Worm (Caenorhabditis elegans) whole organism, L1 larva: ENCODE measurements around the gene hgrs-1.

Source experiments
- C34B4.2 ChIP-seq: sonication (generic microtip); optimal IDR thresholded peaks from 2 replicates; lab custom pipeline; 2017; ENCODE audit warnings: mild to moderate bottlenecking, missing genetic modification characterization, missing compliant biosample characterization
- F16B12.6 ChIP-seq: fragments of 150-350 bp; optimal IDR thresholded peaks from 2 replicates; lab custom pipeline; 2014; ENCODE audit warnings: missing biosample characterization, missing genetic modification characterization
- blmp-1 ChIP-seq: fragments of 150-350 bp; optimal IDR thresholded peaks from 2 replicates; lab custom pipeline; 2014; ENCODE audit warnings: missing biosample characterization, missing genetic modification characterization
- ceh-63 ChIP-seq: fragments of 200-800 bp; sonication (Bioruptor generic); optimal IDR thresholded peaks from 2 replicates; lab custom pipeline; 2018; ENCODE audit warnings: mild to moderate bottlenecking, missing genetic modification characterization, missing compliant biosample characterization
- ceh-88 ChIP-seq: fragments of 200-800 bp; sonication (Bioruptor generic); IDR thresholded peaks from 2 replicates; pipeline ENCODE4 v1.3.6; 2022; ENCODE audit warnings: missing genetic modification characterization, missing compliant biosample characterization
- dpl-1 ChIP-seq, 3 experiments: fragments of 150-350 bp in 2 of 3; sonication (generic microtip) in 1 of 3; optimal IDR thresholded peaks; 2 replicates each; lab custom pipeline; 2014 to 2017; ENCODE audit warnings: missing biosample characterization in 3 of 3, missing genetic modification characterization in 3 of 3, missing genetic modification reagents in 3 of 3
- dsc-1 ChIP-seq: sonication (generic microtip); optimal IDR thresholded peaks from 2 replicates; lab custom pipeline; 2016; ENCODE audit warnings: mild to moderate bottlenecking, missing genetic modification characterization, missing compliant biosample characterization
- efl-3 ChIP-seq: fragments of 200-800 bp; sonication (Bioruptor generic); optimal IDR thresholded peaks from 2 replicates; lab custom pipeline; 2018; ENCODE audit warnings: mild to moderate bottlenecking, missing genetic modification characterization, missing compliant biosample characterization
- elt-2 ChIP-seq: sonication (generic microtip); optimal IDR thresholded peaks from 2 replicates; lab custom pipeline; 2016; ENCODE audit warnings: missing genetic modification characterization, mild to moderate bottlenecking, inconsistent platforms, missing compliant biosample characterization, missing genetic modification reagents
- ets-5 ChIP-seq: fragments of 200-800 bp; sonication (Bioruptor generic); IDR thresholded peaks from 2 replicates; pipeline ENCODE4 v1.3.6; 2022; ENCODE audit warnings: missing genetic modification characterization, missing compliant biosample characterization
- fkh-4 ChIP-seq: sonication (generic microtip); optimal IDR thresholded peaks from 2 replicates; lab custom pipeline; 2016; ENCODE audit warnings: missing compliant biosample characterization, missing genetic modification characterization, borderline replicate concordance
- grh-1 ChIP-seq: fragments of 200-800 bp; sonication (Bioruptor generic); IDR thresholded peaks from 2 replicates; pipeline ENCODE4 v1.3.6; 2022; ENCODE audit warnings: missing genetic modification reagents, missing genetic modification characterization, missing compliant biosample characterization
- hlh-17 ChIP-seq: fragments of 200-800 bp; sonication (Bioruptor generic); optimal IDR thresholded peaks from 2 replicates; lab custom pipeline; 2018; ENCODE audit warnings: missing genetic modification characterization, mild to moderate bottlenecking, missing compliant biosample characterization, moderate library complexity, borderline replicate concordance
- hlh-4 ChIP-seq: sonication (generic microtip); optimal IDR thresholded peaks from 2 replicates; lab custom pipeline; 2016; ENCODE audit warnings: mild to moderate bottlenecking, missing genetic modification characterization, missing compliant biosample characterization
- hpl-2 ChIP-seq: fragments of 150-350 bp; optimal IDR thresholded peaks from 2 replicates; lab custom pipeline; 2014; ENCODE audit warnings: missing biosample characterization, missing genetic modification reagents, missing genetic modification characterization
- lin-14 ChIP-seq: fragments of 200-800 bp; sonication (Bioruptor generic); optimal IDR thresholded peaks from 2 replicates; lab custom pipeline; 2018; ENCODE audit warnings: mild to moderate bottlenecking, missing genetic modification characterization, moderate library complexity, missing compliant biosample characterization
- lin-35 ChIP-seq, 2 experiments: fragments of 150-350 bp; optimal IDR thresholded peaks; 2 replicates each; lab custom pipeline; 2014; ENCODE audit warnings: missing biosample characterization in 2 of 2, missing genetic modification characterization in 2 of 2, missing genetic modification reagents in 2 of 2
- lin-39 ChIP-seq: fragments of 150-350 bp; optimal IDR thresholded peaks from 2 replicates; lab custom pipeline; 2014; ENCODE audit warnings: missing biosample characterization, missing genetic modification reagents, missing genetic modification characterization
- lir-3 ChIP-seq: sonication (generic microtip); optimal IDR thresholded peaks from 2 replicates; lab custom pipeline; 2016; ENCODE audit warnings: mild to moderate bottlenecking, missing genetic modification characterization, moderate library complexity, missing compliant biosample characterization; ENCODE audit not compliant: poor library complexity
- lsy-2 ChIP-seq, 2 experiments: fragments of 150-350 bp; optimal IDR thresholded peaks; 2 replicates each; lab custom pipeline; 2014; ENCODE audit warnings: missing biosample characterization in 2 of 2, missing genetic modification characterization in 2 of 2
- mab-9 ChIP-seq: fragments of 200-800 bp; sonication (Bioruptor generic); IDR thresholded peaks from 2 replicates; pipeline ENCODE4 v1.3.6; 2022; ENCODE audit warnings: missing genetic modification reagents, missing genetic modification characterization, missing compliant biosample characterization
- mdl-1 ChIP-seq, 2 experiments: fragments of 150-350 bp; optimal IDR thresholded peaks; 2 replicates each; lab custom pipeline; 2014 to 2017; ENCODE audit warnings: missing biosample characterization in 2 of 2, missing genetic modification characterization in 2 of 2, inconsistent platforms in 1 of 2
- mef-2 ChIP-seq: fragments of 150-350 bp; optimal IDR thresholded peaks from 2 replicates; lab custom pipeline; 2014; ENCODE audit warnings: missing biosample characterization, missing genetic modification characterization
- nhr-11 ChIP-seq: fragments of 150-350 bp; optimal IDR thresholded peaks from 2 replicates; lab custom pipeline; 2014; ENCODE audit warnings: missing biosample characterization, missing genetic modification characterization
- nhr-12 ChIP-seq: sonication (generic microtip); optimal IDR thresholded peaks from 2 replicates; lab custom pipeline; 2017; ENCODE audit warnings: missing biosample characterization, missing genetic modification characterization
- nhr-20 ChIP-seq: sonication (generic microtip); optimal IDR thresholded peaks from 2 replicates; lab custom pipeline; 2016; ENCODE audit warnings: mild to moderate bottlenecking, missing genetic modification characterization, missing compliant biosample characterization
- nhr-237 ChIP-seq: fragments of 150-350 bp; optimal IDR thresholded peaks from 2 replicates; lab custom pipeline; 2014; ENCODE audit warnings: missing biosample characterization, missing genetic modification characterization
- nhr-28 ChIP-seq: fragments of 150-350 bp; optimal IDR thresholded peaks from 2 replicates; lab custom pipeline; 2014; ENCODE audit warnings: missing biosample characterization, missing genetic modification characterization
- nhr-47 ChIP-seq: sonication (generic microtip); optimal IDR thresholded peaks from 2 replicates; lab custom pipeline; 2016; ENCODE audit warnings: mild to moderate bottlenecking, missing genetic modification characterization, moderate library complexity, missing compliant biosample characterization
- nhr-71 ChIP-seq: sonication (generic microtip); optimal IDR thresholded peaks from 2 replicates; lab custom pipeline; 2016; ENCODE audit warnings: mild to moderate bottlenecking, missing genetic modification characterization, moderate library complexity, missing compliant biosample characterization
- nhr-77 ChIP-seq: fragments of 150-350 bp; optimal IDR thresholded peaks from 2 replicates; lab custom pipeline; 2014; ENCODE audit warnings: missing biosample characterization, missing genetic modification characterization
- nhr-90 ChIP-seq: sonication (generic microtip); optimal IDR thresholded peaks from 2 replicates; lab custom pipeline; 2016; ENCODE audit warnings: mild to moderate bottlenecking, missing genetic modification characterization, missing compliant biosample characterization; ENCODE audit not compliant: poor library complexity
- pax-3 ChIP-seq: fragments of 200-800 bp; sonication (Bioruptor generic); optimal IDR thresholded peaks from 2 replicates; lab custom pipeline; 2018; ENCODE audit warnings: mild to moderate bottlenecking, missing genetic modification characterization, moderate library complexity, missing compliant biosample characterization
- pqm-1 ChIP-seq: sonication (generic microtip); optimal IDR thresholded peaks from 3 replicates; lab custom pipeline; 2017; ENCODE audit warnings: missing biosample characterization, missing genetic modification characterization
- rnt-1 ChIP-seq: sonication (generic microtip); optimal IDR thresholded peaks from 2 replicates; lab custom pipeline; 2016; ENCODE audit warnings: mild to moderate bottlenecking, missing genetic modification characterization, moderate library complexity, missing compliant biosample characterization
- snu-23 ChIP-seq: sonication (generic microtip); optimal IDR thresholded peaks from 2 replicates; lab custom pipeline; 2016; ENCODE audit warnings: missing genetic modification characterization, missing compliant biosample characterization
- sox-4 ChIP-seq: sonication (generic microtip); optimal IDR thresholded peaks from 2 replicates; lab custom pipeline; 2016; ENCODE audit warnings: missing genetic modification characterization, missing compliant biosample characterization
- sptf-1 ChIP-seq: fragments of 150-350 bp; optimal IDR thresholded peaks from 2 replicates; lab custom pipeline; 2014; ENCODE audit warnings: missing biosample characterization, missing genetic modification characterization
- unc-130 ChIP-seq: fragments of 150-350 bp; optimal IDR thresholded peaks from 2 replicates; lab custom pipeline; 2017; ENCODE audit warnings: missing biosample characterization, missing genetic modification characterization, inconsistent platforms
- zag-1 ChIP-seq: fragments of 150-350 bp; optimal IDR thresholded peaks from 2 replicates; lab custom pipeline; 2014; ENCODE audit warnings: missing biosample characterization, missing genetic modification characterization
- zip-4 ChIP-seq: fragments of 200-800 bp; sonication (Bioruptor generic); optimal IDR thresholded peaks from 2 replicates; lab custom pipeline; 2018; ENCODE audit warnings: mild to moderate bottlenecking, missing genetic modification characterization, moderate library complexity, missing compliant biosample characterization

The hgrs-1 gene

ce11 chrIV:8211747-8212146 is 5.9 kb upstream of the hgrs-1 start, which contains the start of gene C07G1.7:
Gene C07G1.7, minus strand, starts transcription at chrIV:8211847.
- no peak for TF ChIP-seq snu-23
- TF ChIP-seq nhr-237 (tag; lab: Kevin White, UChicago), result no peak
- no peak for TF ChIP-seq C34B4.2 (tag; lab: Kevin White, UChicago)
- TF ChIP-seq lir-3 (tag; lab: Kevin White, UChicago), result no peak
- TF ChIP-seq rnt-1 (tag; lab: Kevin White, UChicago), result no peak
- TF ChIP-seq nhr-28, result no peak
- TF ChIP-seq nhr-77 (tag; lab: Kevin White, UChicago), result no peak
- TF ChIP-seq F16B12.6 (tag; lab: Kevin White, UChicago), result no peak
- TF ChIP-seq dsc-1, result no peak
- no peak for TF ChIP-seq nhr-47 (tag; lab: Kevin White, UChicago)
- no peak for TF ChIP-seq hlh-4 (tag; lab: Kevin White, UChicago)
- TF ChIP-seq sptf-1 (tag; lab: Kevin White, UChicago), result no peak
- no peak for TF ChIP-seq pqm-1
- no peak for TF ChIP-seq ets-5 (GFP tag; lab: Robert Waterston, UW)
- TF ChIP-seq nhr-12 (tag; lab: Kevin White, UChicago), result no peak
- TF ChIP-seq grh-1 (GFP tag; lab: Robert Waterston, UW), result no peak
- TF ChIP-seq efl-3 (GFP tag; lab: Kevin White, UChicago), result no peak

DNA sequence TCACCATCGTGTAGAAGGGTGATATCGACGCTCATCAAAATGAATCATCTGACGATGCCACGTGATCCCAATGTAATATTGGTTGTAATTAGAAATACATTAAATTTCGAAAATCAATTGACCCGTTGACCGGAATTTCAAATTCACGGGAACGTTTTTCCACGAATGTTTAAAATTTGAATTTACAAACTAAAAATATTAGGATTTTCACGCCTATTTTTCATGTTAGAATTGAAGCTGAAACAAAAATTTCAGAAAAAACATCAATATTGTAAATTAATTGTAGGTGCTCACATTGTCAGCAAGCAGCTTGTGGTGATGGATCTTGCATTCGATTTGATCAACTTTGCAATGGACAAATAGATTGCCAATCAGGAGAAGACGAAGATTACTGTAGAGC is 4.5 kb upstream of the hgrs-1 start, which contains the start of gene C07G1.6:
C07G1.6 (minus strand) TSS at position 101 of the 400 bp plus-strand sequence.
- no peak for TF ChIP-seq nhr-11 (tag; lab: Kevin White, UChicago)
- TF ChIP-seq mef-2 (tag; lab: Kevin White, UChicago), result no peak
- no peak for TF ChIP-seq lin-14 (GFP tag; lab: Kevin White, UChicago)
- no peak for TF ChIP-seq lsy-2 (tag; optimal IDR thresholded peaks at IDR 0.05; lab: Kevin White, UChicago)
- no peak for TF ChIP-seq nhr-90 (tag; lab: Kevin White, UChicago)
- TF ChIP-seq unc-130, result no peak
- no peak for TF ChIP-seq fkh-4
- no peak for TF ChIP-seq hlh-17
- no peak for TF ChIP-seq mdl-1 (tag; optimal IDR thresholded peaks at IDR 0.05; lab: Kevin White, UChicago)
- TF ChIP-seq ceh-63 (GFP tag; lab: Kevin White, UChicago), result no peak
- TF ChIP-seq sox-4 (tag; lab: Kevin White, UChicago), result no peak
- no peak for TF ChIP-seq lin-35 (GFP tag; optimal IDR thresholded peaks at IDR 0.05; lab: Kevin White, UChicago)
- no peak for TF ChIP-seq hpl-2 (GFP tag; lab: Kevin White, UChicago)
- TF ChIP-seq elt-2 (tag; lab: Kevin White, UChicago), result no peak
- TF ChIP-seq ceh-88 (GFP tag; lab: Robert Waterston, UW), result no peak
- no peak for TF ChIP-seq dsc-1
- no peak for TF ChIP-seq mab-9 (GFP tag; lab: Robert Waterston, UW)
- TF ChIP-seq ets-5 (GFP tag; lab: Robert Waterston, UW), result no peak
- TF ChIP-seq zag-1, result no peak

DNA sequence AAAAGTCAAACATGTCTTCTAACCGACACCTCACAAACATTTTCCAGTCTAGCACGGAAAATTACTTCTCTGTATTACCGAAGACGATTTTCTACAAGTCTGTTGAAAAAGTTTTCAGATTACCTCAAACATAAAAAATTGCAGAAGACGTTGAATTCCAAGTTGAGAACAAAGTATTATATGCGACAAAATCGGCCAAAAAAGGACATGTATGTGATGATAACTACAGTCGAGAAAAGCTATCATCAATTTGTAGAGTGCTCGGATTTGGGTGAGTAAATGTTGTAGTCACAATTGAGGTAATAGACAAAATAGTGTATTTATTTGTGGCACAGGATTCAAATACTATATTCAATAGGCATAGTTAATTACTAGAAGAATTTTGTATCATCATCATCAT is 3.0 kb upstream of the hgrs-1 start:
- TF ChIP-seq nhr-11 (tag; lab: Kevin White, UChicago) (no peak), nhr-20 (tag; lab: Kevin White, UChicago) (no peak), hpl-2 (GFP tag; lab: Kevin White, UChicago) (no peak), sox-4 (tag; lab: Kevin White, UChicago) (no peak), blmp-1 (no peak), rnt-1 (tag; lab: Kevin White, UChicago) (no peak), dpl-1 (GFP tag; optimal IDR thresholded peaks at IDR 0.05; lab: Kevin White, UChicago) (no peak), mef-2 (tag; lab: Kevin White, UChicago) (no peak), lin-39 (tag; lab: Kevin White, UChicago) (no peak), pax-3 (no peak), nhr-71 (tag; lab: Kevin White, UChicago) (no peak), zip-4 (no peak)
- TF ChIP-seq, all 84 proteins: peak for 0
